Fruit fly (Drosophila melanogaster): ENCODE data around the gene CG13293.

CG13293 gene

dm6 chr3L:6124616-6125408 is 42.1 kb downstream of the CG13293 start (continued):
- TF ChIP-seq exex (tag; optimal IDR thresholded peaks at IDR 0.05) (no peak), ase (GFP tag; IDR thresholded peaks at IDR 0.05) (peak; percentile 79), nmo (GFP tag; optimal IDR thresholded peaks at IDR 0.05) (peak; percentile 29), Rx (GFP tag; IDR thresholded peaks at IDR 0.05) (peak; percentile 81), Adf1 (GFP tag; IDR thresholded peaks at IDR 0.05) (peak; percentile 30; the same call in 1 of the 2 replicates), unpg (GFP tag; optimal IDR thresholded peaks at IDR 0.05) (peak; percentile 76), slbo (GFP tag; IDR thresholded peaks at IDR 0.05) (peak; percentile 71), CG7556 (GFP tag; optimal IDR thresholded peaks at IDR 0.05) (peak; percentile 45), Hr78 (GFP tag; optimal IDR thresholded peaks at IDR 0.05) (no peak), CG17568 (GFP tag; optimal IDR thresholded peaks at IDR 0.05) (peak; percentile 79), cad (GFP tag; optimal IDR thresholded peaks at IDR 0.05) (no peak), CG10462 (GFP tag; optimal IDR thresholded peaks at IDR 0.05) (peak; percentile 7), shn (GFP tag; optimal IDR thresholded peaks at IDR 0.05) (peak; percentile 50), hkb (optimal IDR thresholded peaks at IDR 0.05) (peak; percentile 59), hkb (GFP tag; IDR thresholded peaks at IDR 0.05) (peak; percentile 91), Sox100B (GFP tag; optimal IDR thresholded peaks at IDR 0.05) (peak; percentile 75), Mad (GFP tag; optimal IDR thresholded peaks at IDR 0.05) (peak; percentile 27), tio (GFP tag; optimal IDR thresholded peaks at IDR 0.05) (peak; percentile 50), CTCF (GFP tag; optimal IDR thresholded peaks at IDR 0.05) (peak; percentile 91), CG14667 (GFP tag; IDR thresholded peaks at IDR 0.05) (no peak), CG7786 (GFP tag; optimal IDR thresholded peaks at IDR 0.05) (no peak), CG6175 (GFP tag; IDR thresholded peaks at IDR 0.05) (peak; percentile 81), CG18599 (GFP tag; optimal IDR thresholded peaks at IDR 0.05) (peak; percentile 79), HLH54F (GFP tag; optimal IDR thresholded peaks at IDR 0.05) (no peak), CG6813 (GFP tag; optimal IDR thresholded peaks at IDR 0.05) (peak; percentile 90), CG1832 (GFP tag; optimal IDR thresholded peaks at IDR 0.05) (no peak), CG16815 (GFP tag; optimal IDR thresholded peaks at IDR 0.05) (peak; percentile 17), CG6254 (GFP tag; optimal IDR thresholded peaks at IDR 0.05) (peak; percentile 99), lab (GFP tag; optimal IDR thresholded peaks at IDR 0.05) (peak; percentile 94), CG17186 (GFP tag; optimal IDR thresholded peaks at IDR 0.05) (peak; percentile 49), grn (GFP tag; optimal IDR thresholded peaks at IDR 0.05) (peak; percentile 50), CG15514 (GFP tag; optimal IDR thresholded peaks at IDR 0.05) (peak; percentile 80), CG13287 (GFP tag; IDR thresholded peaks at IDR 0.05; ENCODE audit: partially characterized antibody) (no peak; the same call in 1 of the 2 replicates), CG14050 (GFP tag; IDR thresholded peaks at IDR 0.05) (peak; percentile 79), klu (GFP tag; IDR thresholded peaks at IDR 0.05) (peak; percentile 53; the same call in 1 of the 2 replicates), CG13624 (GFP tag; optimal IDR thresholded peaks at IDR 0.05) (peak; percentile 13), en (GFP tag; optimal IDR thresholded peaks at IDR 0.05) (peak; percentile 77), Bteb2 (GFP tag; optimal IDR thresholded peaks at IDR 0.05) (no peak), CG10321 (GFP tag; IDR thresholded peaks at IDR 0.05) (peak; percentile 56; the same call in 1 of the 2 replicates), CG11456 (GFP tag; IDR thresholded peaks at IDR 0.05) (peak; percentile 91; the same call in 2 of the 3 replicates), H2.0 (GFP tag; IDR thresholded peaks at IDR 0.05) (peak; percentile 58; the same call in 1 of the 2 replicates), B-H2 (GFP tag; optimal IDR thresholded peaks at IDR 0.05) (peak; percentile 71), sisA (GFP tag; IDR thresholded peaks at IDR 0.05) (no peak), CG10267 (tag; optimal IDR thresholded peaks at IDR 0.05) (peak; percentile 70), CG1602 (GFP tag; optimal IDR thresholded peaks at IDR 0.05) (no peak), NC2β (GFP tag; optimal IDR thresholded peaks at IDR 0.05) (peak; percentile 50), ab (GFP tag; optimal IDR thresholded peaks at IDR 0.05) (no peak), CG6791 (GFP tag; IDR thresholded peaks at IDR 0.05; ENCODE audit: partially characterized antibody) (no peak), fd96Cb (tag; optimal IDR thresholded peaks at IDR 0.05) (peak; percentile 32)
